Fruit fly (Drosophila melanogaster): Measurements from ENCODE around the gene CG46525.
A peak's percentile ranks its signal among the peaks of the same experiment; 100 is the strongest.

The CG46525 gene

DNA sequence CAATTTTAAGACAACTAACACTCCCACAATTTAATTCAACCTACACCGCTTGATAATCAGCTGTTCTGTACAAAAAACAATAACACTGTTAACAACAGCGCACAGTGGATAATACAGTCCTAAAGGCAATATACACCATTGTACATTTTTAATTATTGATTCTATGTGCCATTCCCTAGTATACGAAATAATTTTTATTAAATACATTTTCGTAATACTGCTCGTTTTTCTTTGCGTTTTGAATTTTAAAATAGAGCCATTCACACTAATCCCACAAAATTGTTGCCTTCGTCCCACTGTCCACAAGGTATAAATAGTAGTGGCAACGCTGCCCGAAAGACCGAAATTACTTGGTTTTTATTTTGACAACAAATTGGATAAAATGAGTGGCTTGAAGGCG, 41.5 kb upstream of the CG46525 start, which contains the start of the genes Coq4 and CG32176 (continued):
- TF ChIP-seq CG31441 (GFP tag; IDR thresholded peaks at IDR 0.05) (peak; percentile 95), nerfin-1 (tag; optimal IDR thresholded peaks at IDR 0.05) (peak; percentile 94), dan (GFP tag; IDR thresholded peaks at IDR 0.05) (peak; percentile 95), Deaf1 (tag; optimal IDR thresholded peaks at IDR 0.05) (peak; percentile 81), MESR4 (GFP tag; optimal IDR thresholded peaks at IDR 0.05) (peak; percentile 71), Bteb2 (GFP tag; optimal IDR thresholded peaks at IDR 0.05) (peak; percentile 98), cad (GFP tag; optimal IDR thresholded peaks at IDR 0.05) (no peak), sens (GFP tag) (peak; percentile 100), CG11723 (GFP tag; optimal IDR thresholded peaks at IDR 0.05) (peak; percentile 93), tll (GFP tag; optimal IDR thresholded peaks at IDR 0.05) (peak in 1 of 2 experiments; percentile 32), ttk (GFP tag; IDR thresholded peaks at IDR 0.05) (peak; percentile 97), kah (GFP tag; optimal IDR thresholded peaks at IDR 0.05) (peak; percentile 90), Hr3 (GFP tag; optimal IDR thresholded peaks at IDR 0.05) (peak; percentile 99), CG17829 (tag; optimal IDR thresholded peaks at IDR 0.05) (peak; percentile 98), Fer3 (tag; optimal IDR thresholded peaks at IDR 0.05) (peak; percentile 99), Nf-YA (GFP tag; IDR thresholded peaks at IDR 0.05) (peak; percentile 92), ftz-f1 (GFP tag; optimal IDR thresholded peaks at IDR 0.05) (peak; percentile 82), Xrp1 (GFP tag; IDR thresholded peaks at IDR 0.05) (peak; percentile 99), H2.0 (GFP tag; IDR thresholded peaks at IDR 0.05) (peak; percentile 98), sqz (GFP tag; optimal IDR thresholded peaks at IDR 0.05) (peak; percentile 91), Sin3A (optimal IDR thresholded peaks at IDR 0.05) (no peak), CG9609 (GFP tag; optimal IDR thresholded peaks at IDR 0.05) (peak; percentile 98), Sox102F (GFP tag; optimal IDR thresholded peaks at IDR 0.05) (peak; percentile 99), Asciz (GFP tag; optimal IDR thresholded peaks at IDR 0.05) (peak; percentile 91), CG13123 (GFP tag; optimal IDR thresholded peaks at IDR 0.05) (peak; percentile 96), CG17385 (GFP tag; optimal IDR thresholded peaks at IDR 0.05) (peak; percentile 93), CG3407 (GFP tag; optimal IDR thresholded peaks at IDR 0.05) (peak; percentile 93), lilli (GFP tag; optimal IDR thresholded peaks at IDR 0.05) (peak; percentile 100), bcd (GFP tag; optimal IDR thresholded peaks at IDR 0.05) (peak; percentile 98), CG7963 (GFP tag; IDR thresholded peaks at IDR 0.05; ENCODE audit: partially characterized antibody) (peak; percentile 80), ham (GFP tag; IDR thresholded peaks at IDR 0.05) (peak; percentile 92), seq (GFP tag; IDR thresholded peaks at IDR 0.05) (peak; percentile 97), CG11695 (GFP tag; IDR thresholded peaks at IDR 0.05) (peak; percentile 97), sc (optimal IDR thresholded peaks at IDR 0.05) (no peak), sc (GFP tag; optimal IDR thresholded peaks at IDR 0.05) (peak; percentile 95), Mrtf (GFP tag; IDR thresholded peaks at IDR 0.05) (peak; percentile 98), CG11247 (GFP tag; IDR thresholded peaks at IDR 0.05) (peak; percentile 98), CG14667 (GFP tag; IDR thresholded peaks at IDR 0.05) (peak; percentile 97), NFAT (GFP tag; IDR thresholded peaks at IDR 0.05) (peak; percentile 98), mld (GFP tag; IDR thresholded peaks at IDR 0.05; ENCODE audit: partially characterized antibody) (0 out of 3 replicates have a peak, but pooled peaks have one; percentile 45), mam (GFP tag; optimal IDR thresholded peaks at IDR 0.05) (peak; percentile 99), h (optimal IDR thresholded peaks at IDR 0.05) (no peak), CG18619 (GFP tag; optimal IDR thresholded peaks at IDR 0.05) (peak; percentile 96), CG6813 (GFP tag; optimal IDR thresholded peaks at IDR 0.05) (peak; percentile 96), CG1603 (tag; optimal IDR thresholded peaks at IDR 0.05) (peak; percentile 98), aop (GFP tag; IDR thresholded peaks at IDR 0.05) (peak; percentile 96), chm (GFP tag; IDR thresholded peaks at IDR 0.05) (peak; percentile 98), Side (GFP tag; optimal IDR thresholded peaks at IDR 0.05) (peak; percentile 98), Opbp (GFP tag; IDR thresholded peaks at IDR 0.05; ENCODE audit: partially characterized antibody) (peak; percentile 68; the same call in 1 of the 3 replicates), CG7556 (GFP tag; optimal IDR thresholded peaks at IDR 0.05) (peak; percentile 95), CG9727 (GFP tag; optimal IDR thresholded peaks at IDR 0.05) (peak; percentile 97), vvl (GFP tag; IDR thresholded peaks at IDR 0.05) (peak; percentile 99)
